Worm (Caenorhabditis elegans) whole organism, L3 larva: ENCODE data around the gene C26F1.1.

Source experiments
- R02D3.7 ChIP-seq: fragments of 150-350 bp; optimal IDR thresholded peaks from 2 replicates; lab custom pipeline; 2014; ENCODE audit warnings: missing biosample characterization, missing genetic modification characterization
- ZK546.5 ChIP-seq: sonication (generic microtip); optimal IDR thresholded peaks from 2 replicates; lab custom pipeline; 2017; ENCODE audit warnings: missing biosample characterization, missing genetic modification characterization
- ama-1 ChIP-seq: fragments of 150-350 bp; optimal IDR thresholded peaks from 2 replicates; lab custom pipeline; 2018
- ceh-28 ChIP-seq: fragments of 150-350 bp; optimal IDR thresholded peaks from 2 replicates; lab custom pipeline; 2014; ENCODE audit warnings: missing biosample characterization, missing genetic modification reagents, missing genetic modification characterization
- ceh-82 ChIP-seq: fragments of 150-350 bp; optimal IDR thresholded peaks from 2 replicates; lab custom pipeline; 2014; ENCODE audit warnings: missing biosample characterization, missing genetic modification characterization
- ceh-9 ChIP-seq: sonication (generic microtip); optimal IDR thresholded peaks from 2 replicates; lab custom pipeline; 2018; ENCODE audit warnings: missing biosample characterization, missing genetic modification characterization
- daf-12 ChIP-seq: fragments of 150-350 bp; optimal IDR thresholded peaks from 2 replicates; lab custom pipeline; 2014; ENCODE audit warnings: missing biosample characterization, missing genetic modification reagents, missing genetic modification characterization
- egl-27 ChIP-seq: sonication (generic microtip); optimal IDR thresholded peaks from 4 replicates; lab custom pipeline; 2017; ENCODE audit warnings: missing biosample characterization, missing genetic modification reagents, missing genetic modification characterization
- egl-5 ChIP-seq: fragments of 150-350 bp; optimal IDR thresholded peaks from 2 replicates; lab custom pipeline; 2017; ENCODE audit warnings: missing biosample characterization, missing genetic modification reagents, missing genetic modification characterization, inconsistent platforms
- elt-2 ChIP-seq: sonication (generic microtip); optimal IDR thresholded peaks from 2 replicates; lab custom pipeline; 2016; ENCODE audit warnings: missing genetic modification reagents, mild to moderate bottlenecking, missing genetic modification characterization, missing compliant biosample characterization
- elt-3 ChIP-seq, 3 experiments: fragments of 150-350 bp in 1 of 3; sonication (generic microtip) in 2 of 3; optimal IDR thresholded peaks; 2 replicates in 2 of 3; 4 replicates in 1 of 3; lab custom pipeline; 2014 to 2017; ENCODE audit warnings: missing biosample characterization in 3 of 3, missing genetic modification characterization in 3 of 3
- eor-1 ChIP-seq, 2 experiments: fragments of 150-350 bp; optimal IDR thresholded peaks; 2 replicates each; lab custom pipeline; 2014 to 2018; ENCODE audit warnings: missing biosample characterization in 2 of 2, missing genetic modification characterization in 2 of 2
- fkh-10 ChIP-seq: sonication (generic microtip); optimal IDR thresholded peaks from 2 replicates; lab custom pipeline; 2017; ENCODE audit warnings: missing biosample characterization, missing genetic modification reagents, missing genetic modification characterization
- fkh-2 ChIP-seq: fragments of 150-350 bp; optimal IDR thresholded peaks from 2 replicates; lab custom pipeline; 2014; ENCODE audit warnings: missing biosample characterization, missing genetic modification reagents, missing genetic modification characterization
- fos-1 ChIP-seq: fragments of 150-350 bp; optimal IDR thresholded peaks from 2 replicates; lab custom pipeline; 2014; ENCODE audit warnings: missing biosample characterization, missing genetic modification characterization
- hmg-11 ChIP-seq: sonication (generic microtip); optimal IDR thresholded peaks from 2 replicates; lab custom pipeline; 2016; ENCODE audit warnings: missing genetic modification characterization, missing compliant biosample characterization
- jun-1 ChIP-seq: fragments of 150-350 bp; optimal IDR thresholded peaks from 2 replicates; lab custom pipeline; 2014; ENCODE audit warnings: missing biosample characterization, missing genetic modification reagents, missing genetic modification characterization
- lin-15B ChIP-seq: fragments of 150-350 bp; optimal IDR thresholded peaks from 2 replicates; lab custom pipeline; 2014; ENCODE audit warnings: missing biosample characterization, missing genetic modification characterization
- lsy-12 ChIP-seq: sonication (generic microtip); optimal IDR thresholded peaks from 2 replicates; lab custom pipeline; 2016; ENCODE audit warnings: mild to moderate bottlenecking, missing genetic modification characterization, missing compliant biosample characterization
- nhr-11 ChIP-seq: fragments of 150-350 bp; optimal IDR thresholded peaks from 2 replicates; lab custom pipeline; 2014; ENCODE audit warnings: missing biosample characterization, missing genetic modification characterization
- nhr-12 ChIP-seq: fragments of 150-350 bp; optimal IDR thresholded peaks from 2 replicates; lab custom pipeline; 2014; ENCODE audit warnings: missing biosample characterization, missing genetic modification characterization
- nhr-23 ChIP-seq: fragments of 150-350 bp; optimal IDR thresholded peaks from 2 replicates; lab custom pipeline; 2014; ENCODE audit warnings: missing biosample characterization, missing genetic modification reagents, missing genetic modification characterization
- nhr-237 ChIP-seq: fragments of 150-350 bp; optimal IDR thresholded peaks from 2 replicates; lab custom pipeline; 2014; ENCODE audit warnings: missing biosample characterization, missing genetic modification characterization
- nhr-25 ChIP-seq: sonication (generic microtip); optimal IDR thresholded peaks from 2 replicates; lab custom pipeline; 2017; ENCODE audit warnings: missing biosample characterization, missing genetic modification characterization
- nhr-28 ChIP-seq: fragments of 150-350 bp; optimal IDR thresholded peaks from 2 replicates; lab custom pipeline; 2014; ENCODE audit warnings: missing biosample characterization, missing genetic modification characterization
- nhr-76 ChIP-seq: fragments of 150-350 bp; sonication (generic microtip); optimal IDR thresholded peaks from 5 replicates; lab custom pipeline; 2014; ENCODE audit warnings: missing biosample characterization, missing genetic modification characterization
- pha-4 ChIP-seq: fragments of 150-350 bp; optimal IDR thresholded peaks from 2 replicates; lab custom pipeline; 2014; ENCODE audit warnings: missing biosample characterization, missing genetic modification reagents, missing genetic modification characterization
- pqm-1 ChIP-seq: fragments of 150-350 bp; optimal IDR thresholded peaks from 2 replicates; lab custom pipeline; 2017; ENCODE audit warnings: missing biosample characterization, missing genetic modification characterization, inconsistent platforms
- snpc-4 ChIP-seq: fragments of 150-350 bp; optimal IDR thresholded peaks from 2 replicates; lab custom pipeline; 2014; ENCODE audit warnings: missing biosample characterization, missing genetic modification characterization
- unc-62 ChIP-seq: fragments of 150-350 bp; sonication (generic microtip); optimal IDR thresholded peaks from 4 replicates; lab custom pipeline; 2014; ENCODE audit warnings: missing biosample characterization, missing genetic modification reagents, missing genetic modification characterization
- zag-1 ChIP-seq: fragments of 150-350 bp; optimal IDR thresholded peaks from 2 replicates; lab custom pipeline; 2014; ENCODE audit warnings: missing biosample characterization, missing genetic modification characterization
- ztf-11 ChIP-seq: fragments of 150-350 bp; optimal IDR thresholded peaks from 2 replicates; lab custom pipeline; 2014; ENCODE audit warnings: missing biosample characterization, missing genetic modification characterization

Gene C26F1.1

DNA sequence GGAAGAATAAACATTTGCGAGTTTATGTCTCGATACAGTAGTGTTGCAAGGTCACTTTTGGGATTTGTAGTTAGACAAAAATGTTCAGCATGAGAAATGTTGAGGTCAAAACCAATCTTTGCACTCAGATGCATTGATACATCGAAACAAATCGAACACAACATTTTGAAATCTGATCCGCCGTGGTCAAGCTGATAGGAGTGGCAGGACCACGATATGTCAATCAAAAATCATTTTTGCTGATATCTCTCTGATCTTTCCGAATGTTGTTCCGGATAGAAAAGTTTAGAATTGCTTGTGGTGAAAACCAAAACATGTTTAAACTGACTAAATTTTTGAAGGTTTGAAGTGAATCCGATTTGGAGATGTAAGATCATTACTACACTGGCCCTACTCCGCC is 40.6 kb downstream of the C26F1.1 start:
- TF ChIP-seq elt-2 (tag; lab: Kevin White, UChicago), result no peak
- TF ChIP-seq ceh-9 (tag; lab: Kevin White, UChicago), result no peak
- no peak for TF ChIP-seq lsy-12 (tag; lab: Kevin White, UChicago)
- TF ChIP-seq nhr-12, result no peak
- TF ChIP-seq nhr-11 (tag; lab: Kevin White, UChicago), result no peak
- no peak for TF ChIP-seq nhr-237 (tag; lab: Kevin White, UChicago)
- no peak for TF ChIP-seq unc-62 (GFP tag; lab: Kevin White, UChicago)
- no peak for TF ChIP-seq ceh-28 (tag; lab: Kevin White, UChicago)
- TF ChIP-seq, all 47 proteins: peak for 0

- no peak for TF ChIP-seq fkh-2 (tag; lab: Kevin White, UChicago)
- no peak for TF ChIP-seq zag-1 (tag; lab: Kevin White, UChicago)
- TF ChIP-seq nhr-11 (tag; lab: Kevin White, UChicago), result no peak
- no peak for TF ChIP-seq unc-62 (GFP tag; lab: Kevin White, UChicago)
- TF ChIP-seq nhr-25 (tag; lab: Kevin White, UChicago), result no peak
- TF ChIP-seq jun-1 (tag; lab: Kevin White, UChicago), result no peak
- no peak for TF ChIP-seq pqm-1 (tag; lab: Kevin White, UChicago)
- TF ChIP-seq egl-5, result no peak
- no peak for TF ChIP-seq eor-1 (tag; optimal IDR thresholded peaks at IDR 0.05; lab: Kevin White, UChicago)
- TF ChIP-seq nhr-28 (tag; lab: Kevin White, UChicago), result no peak
- TF ChIP-seq egl-27 (tag; lab: Kevin White, UChicago), result no peak
- TF ChIP-seq ceh-82 (tag; lab: Kevin White, UChicago), result no peak
- TF ChIP-seq fos-1 (tag; lab: Kevin White, UChicago), result no peak
- TF ChIP-seq elt-3 (tag; optimal IDR thresholded peaks at IDR 0.05; lab: Kevin White, UChicago), result no peak
- TF ChIP-seq daf-12 (tag; lab: Kevin White, UChicago), result no peak
Measured at ce11 chrV:7826362-7826761, 41.1 kb downstream of the C26F1.1 start.

DNA sequence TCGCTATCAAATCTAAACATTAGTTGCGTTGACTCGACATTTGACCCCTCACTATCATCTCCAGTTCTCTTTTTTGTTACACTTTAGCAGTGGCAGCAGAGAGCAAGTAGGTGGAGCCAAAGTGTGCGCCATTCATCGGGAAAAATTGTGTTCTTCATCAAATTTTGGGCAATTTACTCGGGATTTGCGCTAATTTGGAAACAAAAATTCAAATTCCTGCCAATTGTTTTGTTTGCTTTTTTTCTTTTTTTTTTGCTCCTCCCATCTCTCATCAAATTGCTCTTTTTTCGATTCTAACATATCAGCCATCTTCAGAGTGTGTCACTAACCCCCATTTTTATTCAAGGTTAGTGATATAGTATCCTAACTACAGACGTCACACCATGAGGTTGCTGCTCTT is 41.7 kb downstream of the C26F1.1 start, which contains the start of gene mig-6:
Gene mig-6 (plus strand): TSS at position 301 of the 400 bp plus-strand sequence.
- TF ChIP-seq ztf-11 (tag; lab: Kevin White, UChicago) (no peak), nhr-12 (no peak), lin-15B (tag; lab: Kevin White, UChicago) (no peak), snpc-4 (tag; lab: Kevin White, UChicago) (no peak), ceh-82 (tag; lab: Kevin White, UChicago) (no peak), lsy-12 (tag; lab: Kevin White, UChicago) (no peak), fkh-10 (no peak), hmg-11 (tag; lab: Kevin White, UChicago) (no peak), jun-1 (tag; lab: Kevin White, UChicago) (no peak), R02D3.7 (tag; lab: Kevin White, UChicago) (no peak), nhr-76 (tag; lab: Kevin White, UChicago) (no peak), elt-2 (tag; lab: Kevin White, UChicago) (no peak), ceh-28 (tag; lab: Kevin White, UChicago) (no peak), nhr-11 (tag; lab: Kevin White, UChicago) (no peak), ama-1 (no peak), eor-1 (tag; optimal IDR thresholded peaks at IDR 0.05; lab: Kevin White, UChicago) (no peak)

DNA sequence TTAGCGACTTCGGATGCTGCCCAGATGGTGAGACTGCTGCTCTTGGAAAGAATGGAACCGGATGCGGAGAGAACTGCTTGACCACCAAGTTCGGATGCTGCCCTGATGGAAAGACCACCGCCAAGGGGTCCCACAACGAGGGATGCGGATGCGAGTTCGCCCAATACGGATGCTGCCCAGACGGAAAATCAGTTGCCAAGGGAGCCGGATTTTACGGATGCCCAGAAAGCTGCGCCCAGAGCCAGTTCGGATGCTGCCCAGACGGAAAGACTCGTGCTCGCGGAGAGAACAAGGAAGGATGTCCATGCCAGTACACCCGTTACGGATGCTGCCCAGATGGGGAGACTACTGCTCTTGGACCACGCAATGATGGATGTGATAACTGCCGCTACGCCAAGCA is 45.7 kb downstream of the C26F1.1 start:
- TF ChIP-seq jun-1 (tag; lab: Kevin White, UChicago) (no peak), egl-5 (no peak), eor-1 (tag; optimal IDR thresholded peaks at IDR 0.05; lab: Kevin White, UChicago) (no peak), nhr-28 (tag; lab: Kevin White, UChicago) (no peak), ZK546.5 (no peak), pha-4 (no peak)

DNA sequence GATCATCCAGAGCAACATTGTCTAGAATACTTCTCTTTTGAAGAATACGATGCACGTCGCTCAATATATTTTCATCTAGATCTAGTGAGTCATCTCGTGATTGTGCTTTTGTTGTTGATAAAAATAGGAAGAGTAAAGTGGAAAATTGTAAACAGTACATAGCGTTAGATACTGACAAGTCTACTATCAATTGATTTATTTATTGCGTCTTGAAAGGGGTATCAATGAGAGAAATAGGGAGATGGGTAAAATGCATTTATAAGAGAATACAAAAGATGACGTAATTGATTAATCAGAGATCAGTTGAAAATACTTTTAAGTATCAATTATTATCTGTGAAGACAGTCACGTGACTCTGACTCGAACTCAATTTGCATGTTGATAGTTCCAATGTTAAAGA is 51.7 kb downstream of the C26F1.1 start, which contains the start of gene txt-5:
Gene txt-5 (minus strand): TSS at position 224 of the 400 bp plus-strand sequence.
- TF ChIP-seq ceh-28 (tag; lab: Kevin White, UChicago), result no peak
- TF ChIP-seq pha-4, result no peak
- TF ChIP-seq snpc-4 (tag; lab: Kevin White, UChicago), result no peak
- no peak for TF ChIP-seq nhr-28 (tag; lab: Kevin White, UChicago)
- TF ChIP-seq nhr-23, result peak; percentile 71
- peak in 2 of 3 experiments; percentile 29 to 50 for TF ChIP-seq elt-3 (tag; optimal IDR thresholded peaks at IDR 0.05; lab: Kevin White, UChicago)
